Worm (Caenorhabditis elegans): Measurements from ENCODE around the gene dhp-2.

dhp-2 gene

ce11 chrIV:9989416-9989815 is 11.5 kb downstream of the dhp-2 start (continued):
- TF ChIP-seq T07F8.4 (tag; optimal IDR thresholded peaks at IDR 0.05): no peak
- TF ChIP-seq let-526 (GFP tag; IDR thresholded peaks at IDR 0.05): no peak
- TF ChIP-seq ceh-100 (GFP tag; IDR thresholded peaks at IDR 0.05): peak; percentile 10; the same call in 1 of the 2 replicates
- TF ChIP-seq attf-5 (GFP tag; optimal IDR thresholded peaks at IDR 0.05): no peak
- peak; percentile 43 for TF ChIP-seq him-1 (tag; optimal IDR thresholded peaks at IDR 0.05)
- no peak for TF ChIP-seq mes-4 (tag; optimal IDR thresholded peaks at IDR 0.05)
- TF ChIP-seq lsl-1 (GFP tag; optimal IDR thresholded peaks at IDR 0.05): no peak
- no peak for TF ChIP-seq let-607 (tag; optimal IDR thresholded peaks at IDR 0.05)
- TF ChIP-seq B0261.1 (tag; optimal IDR thresholded peaks at IDR 0.05): no peak
- no peak for TF ChIP-seq Y67H2A.10 (GFP tag; conservative IDR thresholded peaks at IDR 0.05)
- TF ChIP-seq repo-1 (tag; optimal IDR thresholded peaks at IDR 0.05): no peak
- TF ChIP-seq hmg-20 (GFP tag; IDR thresholded peaks at IDR 0.05): no peak
- TF ChIP-seq Y56A3A.18 (GFP tag; IDR thresholded peaks at IDR 0.05): no peak
- TF ChIP-seq F10E7.11 (tag; optimal IDR thresholded peaks at IDR 0.05): no peak
- TF ChIP-seq attf-3 (GFP tag; conservative IDR thresholded peaks at IDR 0.05): no peak
- no peak for TF ChIP-seq C06A6.2 (GFP tag; conservative IDR thresholded peaks at IDR 0.05)
- TF ChIP-seq F23B12.7 (tag; optimal IDR thresholded peaks at IDR 0.05; ENCODE audit: insufficient read depth): no peak
- TF ChIP-seq hrde-1 (tag; optimal IDR thresholded peaks at IDR 0.05; ENCODE audit: borderline replicate concordance): peak; percentile 57
- TF ChIP-seq zfh-2 (GFP tag; conservative IDR thresholded peaks at IDR 0.05): no peak
- no peak for TF ChIP-seq ceh-40 (GFP tag; IDR thresholded peaks at IDR 0.05)
- TF ChIP-seq nfyb-1 (GFP tag; IDR thresholded peaks at IDR 0.05): peak; percentile 37; the same call in 1 of the 2 replicates
- no peak for TF ChIP-seq Y95B8A.8 (GFP tag; IDR thresholded peaks at IDR 0.05)
- peak; percentile 41; the same call in 1 of the 2 replicates for TF ChIP-seq madf-6 (GFP tag; IDR thresholded peaks at IDR 0.05)
- no peak for TF ChIP-seq unc-130 (GFP tag; optimal IDR thresholded peaks at IDR 0.05)
- TF ChIP-seq lin-54 (GFP tag; optimal IDR thresholded peaks at IDR 0.05): peak; percentile 5
- no peak for TF ChIP-seq akir-1 (GFP tag; optimal IDR thresholded peaks at IDR 0.05)
- TF ChIP-seq B0019.2 (GFP tag; conservative IDR thresholded peaks at IDR 0.05): no peak
- no peak for TF ChIP-seq zim-3 (tag; optimal IDR thresholded peaks at IDR 0.05)
- peak; percentile 70 for TF ChIP-seq B0336.3 (GFP tag; IDR thresholded peaks at IDR 0.05)
- TF ChIP-seq lin-35 (GFP tag; optimal IDR thresholded peaks at IDR 0.05): no peak
- TF ChIP-seq ztf-28 (GFP tag; IDR thresholded peaks at IDR 0.05): no peak
- no peak for TF ChIP-seq ztf-26 (tag; optimal IDR thresholded peaks at IDR 0.05)
- TF ChIP-seq atf-7 (tag; optimal IDR thresholded peaks at IDR 0.05): no peak
- no peak for TF ChIP-seq mel-28 (tag; optimal IDR thresholded peaks at IDR 0.05; ENCODE audit: borderline replicate concordance)
- TF ChIP-seq ZK185.1 (tag; optimal IDR thresholded peaks at IDR 0.05; ENCODE audit: poor library complexity, severe bottlenecking): no peak
- no peak for TF ChIP-seq ekl-4 (GFP tag; IDR thresholded peaks at IDR 0.05)
- TF ChIP-seq rpc-1 (optimal IDR thresholded peaks at IDR 0.05): no peak
- TF ChIP-seq rpc-1 (tag; optimal IDR thresholded peaks at IDR 0.05): no peak
- TF ChIP-seq snpc-1.1 (tag; optimal IDR thresholded peaks at IDR 0.05; ENCODE audit: insufficient read depth): no peak
- TF ChIP-seq snpc-4 (GFP tag; optimal IDR thresholded peaks at IDR 0.05): no peak
- no peak for TF ChIP-seq snpc-4 (tag; optimal IDR thresholded peaks at IDR 0.05)
- peak; percentile 52; the same call in 1 of the 2 replicates for TF ChIP-seq madf-3 (GFP tag; IDR thresholded peaks at IDR 0.05)
- no peak for TF ChIP-seq dpl-1 (GFP tag; optimal IDR thresholded peaks at IDR 0.05)
- TF ChIP-seq dpff-1 (tag; optimal IDR thresholded peaks at IDR 0.05): no peak
- TF ChIP-seq ceh-27 (GFP tag; optimal IDR thresholded peaks at IDR 0.05): no peak
- no peak for TF ChIP-seq aptf-3 (GFP tag; IDR thresholded peaks at IDR 0.05)
- no peak for TF ChIP-seq ztf-22 (GFP tag; optimal IDR thresholded peaks at IDR 0.05)
- no peak for TF ChIP-seq ztf-25 (GFP tag; IDR thresholded peaks at IDR 0.05)
- no peak for TF ChIP-seq cebp-2 (GFP tag; IDR thresholded peaks at IDR 0.05)
